Fruit fly (Drosophila melanogaster) Kc167 (cell line): Measurements from ENCODE around the gene Vml.

Experiments
- insv ChIP-seq: fragments of >200 bp; optimal IDR thresholded peaks from 3 replicates; lab custom pipeline; 2018; ENCODE audit warnings: missing external identifiers
- psq ChIP-seq: fragments of >200 bp; optimal IDR thresholded peaks from 2 replicates; lab custom pipeline; 2017; ENCODE audit warnings: missing external identifiers
- ttk ChIP-seq: sonication (Bioruptor generic); optimal IDR thresholded peaks from 2 replicates; lab custom pipeline; 2017; ENCODE audit warnings: missing external identifiers

dm6 chrX:2307564-2307963 lies 31.9 kb downstream of the Vml start:
- TF ChIP-seq ttk (no peak), psq (lab: Kevin White, UChicago) (no peak), insv (lab: Kevin White, UChicago) (no peak)
